Fruit fly (Drosophila melanogaster): ENCODE data around the gene ND-42.

dm6 chr3R:22027743-22028099 lies 212 bp downstream of the ND-42 start:
- TF ChIP-seq Rfx (GFP tag; IDR thresholded peaks at IDR 0.05) (no peak), Ets97D (GFP tag; optimal IDR thresholded peaks at IDR 0.05) (no peak), Max (GFP tag; optimal IDR thresholded peaks at IDR 0.05) (no peak), CG10979 (tag; optimal IDR thresholded peaks at IDR 0.05) (no peak), Sin3A (optimal IDR thresholded peaks at IDR 0.05) (no peak), CG6654 (GFP tag; optimal IDR thresholded peaks at IDR 0.05) (no peak), Awh (GFP tag; IDR thresholded peaks at IDR 0.05) (no peak)

Measured in whole organism, embryonic.